Worm (Caenorhabditis elegans): ENCODE results near the gene coq-2.

ce11 chrIII:6970744-6971143 is 35.0 kb downstream of the coq-2 start:
- no peak for TF ChIP-seq snpc-4 (tag; optimal IDR thresholded peaks at IDR 0.05)
- no peak for TF ChIP-seq unc-62 (GFP tag; optimal IDR thresholded peaks at IDR 0.05)
- no peak for TF ChIP-seq elt-3 (tag; optimal IDR thresholded peaks at IDR 0.05)
- TF ChIP-seq ces-1 (GFP tag; optimal IDR thresholded peaks at IDR 0.05): no peak
- no peak for TF ChIP-seq ceh-39 (tag; optimal IDR thresholded peaks at IDR 0.05)
